Worm (Caenorhabditis elegans) whole organism, L1 larva: Measurements from ENCODE around the gene EGAP2.2.

Source experiments
- hpl-2 ChIP-seq: fragments of 150-350 bp; optimal IDR thresholded peaks from 2 replicates; lab custom pipeline; 2014; ENCODE audit warnings: missing biosample characterization, missing genetic modification reagents, missing genetic modification characterization
- nhr-76 ChIP-seq: sonication (generic microtip); optimal IDR thresholded peaks from 2 replicates; lab custom pipeline; 2017; ENCODE audit warnings: missing biosample characterization, missing genetic modification characterization

DNA sequence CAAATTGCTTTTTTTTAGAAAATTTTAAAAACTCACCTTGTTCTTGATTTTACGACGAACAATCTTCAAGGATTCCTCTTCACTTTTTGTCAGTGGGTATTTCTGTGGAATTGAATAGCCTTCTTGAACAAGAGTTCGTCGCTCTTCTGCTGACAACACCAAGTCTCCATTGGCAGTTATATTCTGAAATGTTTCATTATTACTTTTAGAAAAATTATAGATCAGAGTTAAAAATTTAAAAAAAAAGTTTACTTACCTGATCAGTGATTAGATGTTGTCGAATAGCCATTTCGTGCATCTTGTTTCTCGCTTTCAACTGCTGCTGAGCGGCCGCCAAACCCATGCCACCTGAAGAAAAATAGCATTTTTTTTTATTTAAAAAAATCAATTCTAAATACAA lies 49.4 kb upstream of the EGAP2.2 start:
- TF ChIP-seq hpl-2 (GFP tag; lab: Kevin White, UChicago) (no peak), nhr-76 (no peak)
